Worm (Caenorhabditis elegans) whole organism, L1 larva: Measurements from ENCODE around the gene mrpl-4.

Source experiments
- alr-1 ChIP-seq: fragments of 200-800 bp; sonication (Bioruptor generic); optimal IDR thresholded peaks from 2 replicates; lab custom pipeline; 2018; ENCODE audit warnings: borderline replicate concordance, mild to moderate bottlenecking, missing genetic modification characterization, missing compliant biosample characterization
- ama-1 ChIP-seq: fragments of 150-350 bp; optimal IDR thresholded peaks from 2 replicates; lab custom pipeline; 2014

- no peak for TF ChIP-seq alr-1 (tag; lab: Kevin White, UChicago)
- no peak for TF ChIP-seq ama-1 (lab: Kevin White, UChicago)
These were observed 17.8 kb upstream of the mrpl-4 start for ce11 chrV:8449241-8449640.
